Fruit fly (Drosophila melanogaster) whole organism, embryonic: Measurements from ENCODE around the gene Nep2.

ENCODE experiments used
- Antp ChIP-seq: fragments of 200-800 bp; sonication (Bioruptor generic); optimal IDR thresholded peaks from 3 replicates; lab custom pipeline; 2016; ENCODE audit warnings: missing biosample characterization, missing genetic modification characterization
- Blimp-1 ChIP-seq: fragments of 200-800 bp; sonication (Bioruptor generic); optimal IDR thresholded peaks from 3 replicates; lab custom pipeline; 2018; ENCODE audit warnings: missing biosample characterization, missing genetic modification characterization, mild to moderate bottlenecking, moderate library complexity, missing genetic modification reagents
- CG10274 ChIP-seq: fragments of 200-800 bp; sonication (Bioruptor generic); optimal IDR thresholded peaks from 3 replicates; lab custom pipeline; 2017; ENCODE audit warnings: missing biosample characterization, mild to moderate bottlenecking, missing genetic modification characterization
- CG10431 ChIP-seq: fragments of 200-800 bp; sonication (Bioruptor generic); optimal IDR thresholded peaks from 3 replicates; lab custom pipeline; 2018; ENCODE audit warnings: missing biosample characterization, mild to moderate bottlenecking, missing genetic modification characterization
- CG10543 ChIP-seq: fragments of 200-800 bp; sonication (Bioruptor generic); optimal IDR thresholded peaks from 3 replicates; lab custom pipeline; 2017; ENCODE audit warnings: missing biosample characterization, mild to moderate bottlenecking, missing genetic modification characterization, moderate library complexity
- CG10565 ChIP-seq: fragments of 200-800 bp; sonication (Bioruptor generic); optimal IDR thresholded peaks from 3 replicates; lab custom pipeline; 2016; ENCODE audit warnings: missing biosample characterization, mild to moderate bottlenecking, missing genetic modification characterization
- CG14860 ChIP-seq: fragments of 200-800 bp; sonication (Bioruptor generic); IDR thresholded peaks from 3 replicates; pipeline ENCODE4 v1.3.6; 2022; ENCODE audit warnings: missing biosample characterization, missing genetic modification characterization; ENCODE audit not compliant: partially characterized antibody
- CG15269 ChIP-seq: fragments of 200-800 bp; sonication (Bioruptor generic); optimal IDR thresholded peaks from 2 replicates; lab custom pipeline; 2018; ENCODE audit warnings: missing biosample characterization, mild to moderate bottlenecking, missing genetic modification characterization, moderate library complexity
- CG17359 ChIP-seq: fragments of 200-800 bp; sonication (Bioruptor generic); optimal IDR thresholded peaks from 3 replicates; lab custom pipeline; 2018; ENCODE audit warnings: missing biosample characterization, mild to moderate bottlenecking, missing genetic modification characterization, moderate library complexity
- CG17361 ChIP-seq: fragments of 200-800 bp; sonication (Bioruptor generic); IDR thresholded peaks from 3 replicates; pipeline ENCODE4 v1.3.6; 2022; ENCODE audit warnings: missing biosample characterization, missing genetic modification characterization
- CG17912 ChIP-seq: fragments of 200-800 bp; sonication (Bioruptor generic); optimal IDR thresholded peaks from 2 replicates; lab custom pipeline; 2018; ENCODE audit warnings: missing biosample characterization, mild to moderate bottlenecking, missing genetic modification characterization
- CG2199 ChIP-seq: fragments of 200-800 bp; sonication (Bioruptor generic); IDR thresholded peaks from 3 replicates; pipeline ENCODE4 v1.3.6; 2022; ENCODE audit warnings: missing biosample characterization, missing genetic modification characterization
- CG34422 ChIP-seq: fragments of 200-800 bp; sonication (Bioruptor generic); IDR thresholded peaks from 3 replicates; pipeline ENCODE4 v1.3.6; 2022; ENCODE audit warnings: missing biosample characterization, missing genetic modification characterization
- CG3726 ChIP-seq: fragments of 200-800 bp; sonication (Bioruptor generic); IDR thresholded peaks from 3 replicates; pipeline ENCODE4, ENCODE4 v1.3.6; 2022; ENCODE audit warnings: missing biosample characterization, missing genetic modification characterization
- CG6254 ChIP-seq: fragments of 200-800 bp; sonication (Bioruptor generic); optimal IDR thresholded peaks from 3 replicates; lab custom pipeline; 2017; ENCODE audit warnings: mild to moderate bottlenecking, missing biosample characterization, missing genetic modification reagents, missing genetic modification characterization
- CG6272 ChIP-seq: fragments of 200-800 bp; sonication (Bioruptor generic); IDR thresholded peaks from 2 replicates; pipeline ENCODE4 v1.3.6; 2022; ENCODE audit warnings: missing biosample characterization, missing genetic modification characterization
- CG9876 ChIP-seq: fragments of 200-800 bp; sonication (Bioruptor generic); optimal IDR thresholded peaks from 2 replicates; lab custom pipeline; 2016; ENCODE audit warnings: missing biosample characterization, missing genetic modification characterization
- D ChIP-seq, 2 experiments: fragments of 200-800 bp in 1 of 2; fragments of >200 bp in 1 of 2; sonication (Bioruptor generic) in 1 of 2; optimal IDR thresholded peaks; 2 replicates in 1 of 2; 3 replicates in 1 of 2; lab custom pipeline; 2017; ENCODE audit warnings: mild to moderate bottlenecking in 1 of 2, missing biosample characterization in 1 of 2, missing genetic modification characterization in 1 of 2, missing genetic modification reagents in 1 of 2
- GATAe ChIP-seq: fragments of 200-800 bp; sonication (Bioruptor generic); conservative IDR thresholded peaks from 2 replicates; pipeline ENCODE4 v1.3.6; 2022; ENCODE audit warnings: missing biosample characterization, missing genetic modification characterization
- HLH3B ChIP-seq: fragments of 200-800 bp; sonication (Bioruptor generic); IDR thresholded peaks from 2 replicates; pipeline ENCODE4 v1.3.6; 2022; ENCODE audit warnings: missing biosample characterization, missing genetic modification characterization
- Hmx ChIP-seq: fragments of 200-800 bp; sonication (Bioruptor generic); optimal IDR thresholded peaks from 2 replicates; lab custom pipeline; 2016; ENCODE audit warnings: missing biosample characterization, missing genetic modification characterization
- MBD-R2 ChIP-seq: fragments of 200-800 bp; sonication (Bioruptor generic); IDR thresholded peaks from 2 replicates; pipeline ENCODE4 v1.3.6; 2022; ENCODE audit warnings: missing biosample characterization, missing genetic modification characterization
- Mad ChIP-seq: fragments of 200-800 bp; sonication (Bioruptor generic); optimal IDR thresholded peaks from 2 replicates; lab custom pipeline; 2016; ENCODE audit warnings: missing biosample characterization, missing genetic modification characterization
- Nf-YC ChIP-seq: fragments of 200-800 bp; optimal IDR thresholded peaks from 3 replicates; lab custom pipeline; 2019; ENCODE audit warnings: missing biosample characterization, mild to moderate bottlenecking, missing genetic modification characterization, moderate library complexity
- Scr ChIP-seq: fragments of 200-800 bp; sonication (Bioruptor generic); IDR thresholded peaks from 2 replicates; pipeline ENCODE4 v1.3.6; 2022; ENCODE audit warnings: missing biosample characterization, missing genetic modification characterization; ENCODE audit not compliant: partially characterized antibody
- Ssrp ChIP-seq: fragments of 200-800 bp; sonication (Bioruptor generic); optimal IDR thresholded peaks from 2 replicates; lab custom pipeline; 2018; ENCODE audit warnings: missing biosample characterization, mild to moderate bottlenecking, missing genetic modification characterization, moderate library complexity
- amos ChIP-seq: fragments of 200-800 bp; sonication (Bioruptor generic); IDR thresholded peaks from 2 replicates; pipeline ENCODE4 v1.3.6; 2022; ENCODE audit warnings: missing biosample characterization, missing genetic modification characterization; ENCODE audit not compliant: partially characterized antibody
- ato ChIP-seq: fragments of 200-800 bp; sonication (Bioruptor generic); IDR thresholded peaks from 2 replicates; pipeline ENCODE4 v1.3.6; 2022; ENCODE audit warnings: missing biosample characterization, missing genetic modification characterization; ENCODE audit not compliant: partially characterized antibody
- az2 ChIP-seq: fragments of 200-800 bp; sonication (Bioruptor generic); optimal IDR thresholded peaks from 3 replicates; lab custom pipeline; 2016; ENCODE audit warnings: missing biosample characterization, missing genetic modification characterization
- bigmax ChIP-seq: fragments of 200-800 bp; sonication (Bioruptor generic); optimal IDR thresholded peaks from 2 replicates; lab custom pipeline; 2018; ENCODE audit warnings: missing biosample characterization, mild to moderate bottlenecking, missing genetic modification characterization
- cad ChIP-seq: fragments of >200 bp; optimal IDR thresholded peaks from 2 replicates; lab custom pipeline; 2017; ENCODE audit warnings: missing biosample characterization, missing genetic modification characterization
- cato ChIP-seq: fragments of 200-800 bp; sonication (Bioruptor generic); optimal IDR thresholded peaks from 2 replicates; lab custom pipeline; 2016; ENCODE audit warnings: missing biosample characterization, missing genetic modification characterization, borderline replicate concordance
- caup ChIP-seq: fragments of 200-800 bp; sonication (Bioruptor generic); optimal IDR thresholded peaks from 3 replicates; lab custom pipeline; 2017; ENCODE audit warnings: missing biosample characterization, mild to moderate bottlenecking, missing genetic modification characterization, moderate library complexity; ENCODE audit not compliant: severe bottlenecking
- chn ChIP-seq: fragments of 200-800 bp; sonication (Bioruptor generic); optimal IDR thresholded peaks from 2 replicates; lab custom pipeline; 2016; ENCODE audit warnings: missing biosample characterization, missing genetic modification characterization
- ems ChIP-seq: fragments of 200-800 bp; sonication (Bioruptor generic); optimal IDR thresholded peaks from 3 replicates; lab custom pipeline; 2016; ENCODE audit warnings: missing biosample characterization, missing genetic modification characterization
- esg ChIP-seq: fragments of 200-800 bp; sonication (Bioruptor generic); conservative IDR thresholded peaks from 2 replicates; pipeline ENCODE4 v1.3.6; 2022; ENCODE audit warnings: missing biosample characterization, missing genetic modification characterization
- gsb-n ChIP-seq: fragments of 200-800 bp; sonication (Bioruptor generic); optimal IDR thresholded peaks from 3 replicates; lab custom pipeline; 2018; ENCODE audit warnings: missing biosample characterization, mild to moderate bottlenecking, missing genetic modification characterization
- jumu ChIP-seq: fragments of 200-800 bp; sonication (Bioruptor generic); optimal IDR thresholded peaks from 3 replicates; lab custom pipeline; 2016; ENCODE audit warnings: missing biosample characterization, missing genetic modification characterization
- pb ChIP-seq: fragments of 200-800 bp; sonication (Bioruptor generic); optimal IDR thresholded peaks from 3 replicates; lab custom pipeline; 2016; ENCODE audit warnings: missing biosample characterization, missing genetic modification characterization
- pho ChIP-seq: fragments of 200-800 bp; sonication (Bioruptor generic); optimal IDR thresholded peaks from 2 replicates; lab custom pipeline; 2016; ENCODE audit warnings: missing biosample characterization, missing genetic modification characterization
- psq ChIP-seq: fragments of 200-800 bp; sonication (Bioruptor generic); optimal IDR thresholded peaks from 2 replicates; lab custom pipeline; 2017; ENCODE audit warnings: missing biosample characterization, missing genetic modification characterization
- ranshi ChIP-seq: fragments of 200-800 bp; sonication (Bioruptor generic); IDR thresholded peaks from 2 replicates; pipeline ENCODE4 v1.3.6; 2022; ENCODE audit warnings: missing biosample characterization, missing genetic modification characterization
- salm ChIP-seq: fragments of 200-800 bp; sonication (Bioruptor generic); optimal IDR thresholded peaks from 2 replicates; lab custom pipeline; 2018; ENCODE audit warnings: missing biosample characterization, mild to moderate bottlenecking, missing genetic modification characterization
- slou ChIP-seq: fragments of 200-800 bp; sonication (Bioruptor generic); optimal IDR thresholded peaks from 3 replicates; lab custom pipeline; 2016; ENCODE audit warnings: missing biosample characterization, missing genetic modification characterization
- sob ChIP-seq: fragments of 200-800 bp; sonication (Bioruptor generic); IDR thresholded peaks from 2 replicates; pipeline ENCODE4 v1.3.6; 2022; ENCODE audit warnings: missing biosample characterization, missing genetic modification characterization
- unpg ChIP-seq: fragments of 200-800 bp; sonication (Bioruptor generic); optimal IDR thresholded peaks from 3 replicates; lab custom pipeline; 2018; ENCODE audit warnings: missing biosample characterization, mild to moderate bottlenecking, missing genetic modification characterization, moderate library complexity
- usp ChIP-seq: fragments of >200 bp; optimal IDR thresholded peaks from 2 replicates; lab custom pipeline; 2017; ENCODE audit warnings: missing biosample characterization, missing genetic modification characterization
- wdn ChIP-seq: fragments of 200-800 bp; sonication (Bioruptor generic); IDR thresholded peaks from 2 replicates; pipeline ENCODE4 v1.3.6; 2022; ENCODE audit warnings: missing biosample characterization, missing genetic modification characterization

Nep2 gene

DNA sequence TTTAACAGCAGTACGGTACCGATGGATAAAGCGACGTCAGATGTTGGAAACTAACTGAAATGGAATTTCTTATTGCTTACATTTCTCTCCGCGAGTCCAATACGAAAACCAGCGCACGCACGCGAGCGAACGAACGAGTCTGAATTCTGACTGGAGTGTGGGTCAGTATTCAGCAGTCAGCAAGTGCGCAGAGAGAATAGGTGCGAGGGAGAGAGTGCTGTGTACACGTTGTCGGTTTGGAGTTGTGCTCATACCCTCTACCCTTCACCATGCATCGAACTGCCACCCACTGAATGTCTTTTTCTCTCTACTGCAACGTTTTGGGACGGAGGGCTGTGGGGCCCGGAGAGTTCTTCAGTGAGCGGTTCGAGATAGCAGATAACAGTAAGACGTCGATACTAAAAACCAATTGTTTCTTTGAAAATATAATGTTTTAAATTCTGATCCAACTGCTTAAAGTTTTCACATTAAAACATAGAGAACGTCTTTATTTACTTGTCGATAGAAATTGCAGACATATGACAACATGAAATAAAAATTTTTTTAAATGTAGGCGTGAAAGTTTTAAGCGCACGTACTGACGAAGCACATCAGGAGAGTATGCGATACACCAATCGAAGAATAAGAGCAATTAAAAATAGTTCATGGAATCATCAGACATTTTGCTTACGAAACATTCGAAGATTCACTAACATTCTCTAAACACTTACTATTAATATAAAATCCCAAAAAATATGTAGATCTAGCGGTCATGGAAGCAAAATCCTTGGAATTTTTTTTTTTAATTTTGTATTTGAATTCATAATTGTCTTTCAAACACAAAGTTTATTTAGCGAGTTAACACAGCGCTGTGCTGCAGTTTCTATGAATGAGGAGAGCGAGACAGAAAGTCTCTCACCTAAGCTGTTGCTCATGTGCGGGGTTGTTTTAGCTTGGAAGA, 8.1 kb upstream of the Nep2 start (continued):
- TF ChIP-seq amos (GFP tag; lab: Robert Waterston, UW) (no peak), caup (GFP tag; lab: Kevin White, UChicago) (peak; percentile 77), esg (no peak), CG34422 (GFP tag; lab: Robert Waterston, UW) (no peak), cato (GFP tag; lab: Kevin White, UChicago) (peak; percentile 72), GATAe (GFP tag; lab: Robert Waterston, UW) (no peak), jumu (peak; percentile 81), ato (GFP tag; lab: Robert Waterston, UW) (no peak), CG10431 (GFP tag; lab: Kevin White, UChicago) (peak; percentile 63), usp (GFP tag; lab: Kevin White, UChicago) (no peak), CG10565 (no peak), az2 (peak; percentile 92), CG3726 (no peak), Antp (GFP tag; lab: Kevin White, UChicago) (peak; percentile 77), salm (tag; lab: Kevin White, UChicago) (peak; percentile 61), CG10274 (GFP tag; lab: Kevin White, UChicago) (peak; percentile 79), Hmx (GFP tag; lab: Kevin White, UChicago) (peak; percentile 74), wdn (GFP tag; lab: Robert Waterston, UW) (no peak), CG2199 (GFP tag; lab: Robert Waterston, UW) (no peak), CG17359 (tag; lab: Kevin White, UChicago) (peak; percentile 81), cad (GFP tag; lab: Kevin White, UChicago) (no peak), sob (GFP tag; lab: Robert Waterston, UW) (no peak), gsb-n (tag; lab: Kevin White, UChicago) (peak; percentile 70), unpg (GFP tag; lab: Kevin White, UChicago) (peak; percentile 66), psq (GFP tag; lab: Kevin White, UChicago) (no peak), CG14860 (GFP tag; lab: Robert Waterston, UW) (no peak), D (optimal IDR thresholded peaks at IDR 0.05; lab: Kevin White, UChicago) (no peak), D (GFP tag; optimal IDR thresholded peaks at IDR 0.05; lab: Kevin White, UChicago) (peak; percentile 89), ems (GFP tag; lab: Kevin White, UChicago) (peak; percentile 79), Mad (GFP tag; lab: Kevin White, UChicago) (peak; percentile 79), slou (GFP tag; lab: Kevin White, UChicago) (peak; percentile 69), CG6254 (GFP tag; lab: Kevin White, UChicago) (peak; percentile 59), CG15269 (tag; lab: Kevin White, UChicago) (peak; percentile 81), CG6272 (GFP tag; lab: Robert Waterston, UW) (no peak), CG9876 (GFP tag; lab: Kevin White, UChicago) (peak; percentile 77), Blimp-1 (GFP tag; lab: Kevin White, UChicago) (peak; percentile 71), MBD-R2 (no peak), bigmax (GFP tag; lab: Kevin White, UChicago) (no peak), pho (GFP tag; lab: Kevin White, UChicago) (peak; percentile 88), Ssrp (tag; lab: Kevin White, UChicago) (peak; percentile 86), HLH3B (GFP tag; lab: Robert Waterston, UW) (no peak), CG17361 (GFP tag; lab: Robert Waterston, UW) (no peak), chn (GFP tag; lab: Kevin White, UChicago) (peak; percentile 77), ranshi (no peak), pb (GFP tag; lab: Kevin White, UChicago) (peak; percentile 68), CG17912 (GFP tag; lab: Kevin White, UChicago) (no peak), Nf-YC (peak; percentile 69), CG10543 (GFP tag; lab: Kevin White, UChicago) (peak; percentile 87), Scr (GFP tag; lab: Robert Waterston, UW) (no peak)
